Worm (Caenorhabditis elegans): ENCODE results near the gene srt-4.

DNA sequence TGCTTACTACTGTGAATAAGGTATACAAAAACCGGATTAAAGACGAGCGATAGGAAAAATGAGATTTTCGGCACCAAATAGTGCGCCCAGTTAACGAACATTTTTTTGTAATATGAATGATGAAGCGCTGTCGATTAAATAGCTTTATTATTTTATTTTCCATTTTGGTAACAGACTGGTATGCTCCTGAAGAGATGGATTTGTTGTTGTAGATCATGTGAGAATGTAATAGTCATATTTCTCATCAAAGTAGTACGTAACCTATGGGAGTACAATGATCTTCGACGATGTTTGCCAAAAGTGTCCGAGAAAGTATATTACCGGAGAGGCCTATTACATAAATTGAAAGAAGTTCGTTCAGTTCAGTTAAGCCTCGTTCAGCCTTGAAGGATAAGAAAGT, 7.1 kb upstream of the srt-4 start, which contains the start of gene srj-19:
- TF ChIP-seq dao-5 (tag; optimal IDR thresholded peaks at IDR 0.05) (no peak), W03F9.2 (tag; optimal IDR thresholded peaks at IDR 0.05) (no peak), him-1 (tag; optimal IDR thresholded peaks at IDR 0.05) (no peak)

Measured in whole organism, L4/young adult.